Worm (Caenorhabditis elegans): Measurements from ENCODE around the gene mrps-16.
A peak's percentile ranks its signal among the peaks of the same experiment; 100 is the strongest.

The mrps-16 gene

DNA sequence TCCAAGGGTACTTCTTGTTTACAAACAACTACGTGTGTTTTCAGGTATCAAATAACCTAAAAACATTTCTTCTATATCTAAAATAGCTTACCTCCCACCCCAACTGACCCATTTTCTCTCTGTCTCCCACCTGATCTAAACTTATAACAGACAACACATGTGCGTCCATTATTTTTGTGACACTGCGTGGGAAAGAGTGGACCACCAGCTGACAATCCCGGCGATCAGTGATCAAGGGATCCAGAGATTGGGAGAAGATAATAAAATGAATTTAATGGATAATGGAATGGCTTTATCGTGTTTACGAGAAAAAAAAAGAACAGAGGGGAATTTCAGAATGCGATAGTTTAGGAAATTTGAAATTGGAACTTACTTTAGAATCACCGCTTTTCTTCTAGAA is 25.0 kb upstream of the mrps-16 start:
- TF ChIP-seq klf-2 (GFP tag; conservative IDR thresholded peaks at IDR 0.05) (no peak), tab-1 (GFP tag; IDR thresholded peaks at IDR 0.05) (no peak), med-1 (GFP tag; optimal IDR thresholded peaks at IDR 0.05; ENCODE audit: insufficient read depth) (no peak), ref-1 (GFP tag; conservative IDR thresholded peaks at IDR 0.05) (no peak), ztf-23 (GFP tag; IDR thresholded peaks at IDR 0.05) (no peak), T22C8.4 (GFP tag; IDR thresholded peaks at IDR 0.05) (no peak), cog-1 (tag; optimal IDR thresholded peaks at IDR 0.05) (no peak), ztf-29 (GFP tag; IDR thresholded peaks at IDR 0.05) (no peak)

DNA sequence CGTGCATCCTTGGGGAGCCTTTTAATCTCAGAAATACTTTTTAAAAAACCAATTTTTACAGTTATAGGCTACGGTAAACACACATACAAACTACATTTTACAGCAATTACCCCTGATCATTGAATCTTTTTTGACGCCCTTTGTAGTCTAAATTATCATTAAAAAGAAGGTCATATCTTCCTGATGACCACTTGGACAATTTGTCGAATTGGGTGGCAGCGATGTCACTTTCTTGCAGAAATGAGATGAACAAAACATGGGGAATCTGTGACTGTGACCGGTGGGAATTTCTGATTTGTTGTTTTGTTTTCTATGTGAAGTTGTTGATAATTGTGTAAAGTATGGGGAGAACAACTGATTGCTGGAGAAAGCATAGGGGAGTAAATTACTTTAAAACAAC is 24.6 kb upstream of the mrps-16 start:
- TF ChIP-seq flt-1 (GFP tag; IDR thresholded peaks at IDR 0.05) (no peak), ztf-23 (GFP tag; IDR thresholded peaks at IDR 0.05) (no peak), klf-2 (GFP tag; conservative IDR thresholded peaks at IDR 0.05) (no peak), ref-1 (GFP tag; conservative IDR thresholded peaks at IDR 0.05) (no peak), med-1 (GFP tag; optimal IDR thresholded peaks at IDR 0.05; ENCODE audit: insufficient read depth) (no peak), cog-1 (tag; optimal IDR thresholded peaks at IDR 0.05) (no peak), T22C8.4 (GFP tag; IDR thresholded peaks at IDR 0.05) (no peak), ztf-29 (GFP tag; IDR thresholded peaks at IDR 0.05) (no peak), tab-1 (GFP tag; IDR thresholded peaks at IDR 0.05) (no peak)

DNA sequence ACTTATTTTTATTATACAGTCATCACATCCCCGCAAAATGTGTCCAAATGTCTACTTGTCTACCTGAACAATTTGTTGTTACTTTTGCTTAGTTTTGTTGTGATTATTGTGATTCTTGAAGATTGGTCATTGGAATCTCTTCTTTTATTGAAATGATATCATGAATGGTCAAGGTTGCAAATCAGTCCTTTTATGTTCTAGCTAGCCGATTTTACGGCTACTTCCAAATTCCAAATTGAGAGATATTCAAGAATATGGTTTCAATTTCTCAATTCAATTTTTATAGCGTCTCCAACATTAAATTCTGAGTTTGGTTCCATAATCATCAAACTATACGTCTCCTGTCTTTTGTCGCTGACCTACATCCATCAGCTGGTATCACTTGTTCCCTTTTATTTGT is 22.9 kb upstream of the mrps-16 start:
- TF ChIP-seq ref-1 (GFP tag; conservative IDR thresholded peaks at IDR 0.05) (no peak), ztf-29 (GFP tag; IDR thresholded peaks at IDR 0.05) (no peak), flt-1 (GFP tag; IDR thresholded peaks at IDR 0.05) (no peak), tab-1 (GFP tag; IDR thresholded peaks at IDR 0.05) (no peak), med-1 (GFP tag; optimal IDR thresholded peaks at IDR 0.05; ENCODE audit: insufficient read depth) (no peak), klf-2 (GFP tag; conservative IDR thresholded peaks at IDR 0.05) (no peak), ztf-23 (GFP tag; IDR thresholded peaks at IDR 0.05) (no peak), cog-1 (tag; optimal IDR thresholded peaks at IDR 0.05) (no peak), T22C8.4 (GFP tag; IDR thresholded peaks at IDR 0.05) (no peak)

DNA sequence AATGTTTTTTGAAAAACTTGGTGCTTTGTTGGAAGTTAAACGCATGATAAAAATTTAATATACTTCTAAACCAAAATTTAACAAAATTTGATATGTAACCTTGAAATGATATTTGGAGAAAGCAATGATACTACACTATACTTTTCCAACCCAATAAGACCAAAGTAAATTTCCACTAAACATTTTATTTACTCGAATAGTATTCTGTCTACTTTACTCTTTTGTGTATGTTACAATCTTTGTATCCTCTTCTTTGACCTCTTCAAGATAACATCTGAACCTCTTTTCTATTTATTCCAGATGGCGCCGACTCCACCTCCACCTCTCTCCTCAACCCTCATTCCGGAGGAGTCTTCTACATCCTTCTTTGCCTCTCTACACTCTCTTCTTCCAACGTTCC is 20.6 kb upstream of the mrps-16 start, which contains the start of gene dhs-5:
TSS of gene dhs-5 (plus strand) at position 301 of the 400 bp plus-strand sequence.
- TF ChIP-seq med-1 (GFP tag; optimal IDR thresholded peaks at IDR 0.05; ENCODE audit: insufficient read depth) (no peak), ztf-29 (GFP tag; IDR thresholded peaks at IDR 0.05) (no peak), tab-1 (GFP tag; IDR thresholded peaks at IDR 0.05) (no peak), flt-1 (GFP tag; IDR thresholded peaks at IDR 0.05) (no peak), klf-2 (GFP tag; conservative IDR thresholded peaks at IDR 0.05) (no peak), ref-1 (GFP tag; conservative IDR thresholded peaks at IDR 0.05) (no peak), T22C8.4 (GFP tag; IDR thresholded peaks at IDR 0.05) (no peak), ztf-23 (GFP tag; IDR thresholded peaks at IDR 0.05) (no peak), cog-1 (tag; optimal IDR thresholded peaks at IDR 0.05) (no peak)

DNA sequence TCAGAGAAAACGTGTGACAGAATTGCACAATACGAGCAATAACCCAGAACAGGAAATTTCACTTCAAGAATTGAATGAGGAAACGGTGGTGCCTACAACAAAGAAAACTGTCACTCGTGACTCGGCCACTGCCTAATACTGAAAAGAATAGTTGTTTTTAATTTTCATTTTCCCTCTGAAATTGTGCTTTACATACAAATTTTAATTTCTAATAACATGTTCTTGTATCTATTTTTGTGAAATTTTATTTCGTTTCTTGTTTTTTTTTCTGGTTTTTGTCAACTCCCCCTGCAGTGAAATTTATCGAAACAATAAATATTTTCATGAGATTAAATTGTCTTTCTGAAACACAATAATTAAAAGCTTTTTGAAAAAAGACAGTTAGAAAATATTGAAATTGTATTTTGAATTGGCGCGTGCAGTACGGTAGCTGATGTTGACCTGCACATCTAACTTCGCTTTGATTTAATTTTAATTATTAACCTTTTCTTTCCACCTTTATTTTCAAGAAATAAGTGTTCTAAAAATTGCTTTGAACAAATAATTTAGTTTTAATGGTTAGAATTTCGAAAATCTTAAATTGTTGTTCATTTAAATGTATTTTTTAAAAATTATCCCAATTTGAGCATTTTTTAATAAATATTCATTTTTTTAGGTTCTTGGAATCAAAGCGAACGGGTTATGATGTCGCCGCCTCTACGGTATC is 18.4 kb upstream of the mrps-16 start, which contains the start of gene daz-1:
TSS of gene daz-1 (plus strand) at position 656 of the 706 bp plus-strand sequence.
- TF ChIP-seq cog-1 (tag; optimal IDR thresholded peaks at IDR 0.05) (no peak), tab-1 (GFP tag; IDR thresholded peaks at IDR 0.05) (no peak), ref-1 (GFP tag; conservative IDR thresholded peaks at IDR 0.05) (no peak), med-1 (GFP tag; optimal IDR thresholded peaks at IDR 0.05; ENCODE audit: insufficient read depth) (no peak), ztf-23 (GFP tag; IDR thresholded peaks at IDR 0.05) (no peak)

DNA sequence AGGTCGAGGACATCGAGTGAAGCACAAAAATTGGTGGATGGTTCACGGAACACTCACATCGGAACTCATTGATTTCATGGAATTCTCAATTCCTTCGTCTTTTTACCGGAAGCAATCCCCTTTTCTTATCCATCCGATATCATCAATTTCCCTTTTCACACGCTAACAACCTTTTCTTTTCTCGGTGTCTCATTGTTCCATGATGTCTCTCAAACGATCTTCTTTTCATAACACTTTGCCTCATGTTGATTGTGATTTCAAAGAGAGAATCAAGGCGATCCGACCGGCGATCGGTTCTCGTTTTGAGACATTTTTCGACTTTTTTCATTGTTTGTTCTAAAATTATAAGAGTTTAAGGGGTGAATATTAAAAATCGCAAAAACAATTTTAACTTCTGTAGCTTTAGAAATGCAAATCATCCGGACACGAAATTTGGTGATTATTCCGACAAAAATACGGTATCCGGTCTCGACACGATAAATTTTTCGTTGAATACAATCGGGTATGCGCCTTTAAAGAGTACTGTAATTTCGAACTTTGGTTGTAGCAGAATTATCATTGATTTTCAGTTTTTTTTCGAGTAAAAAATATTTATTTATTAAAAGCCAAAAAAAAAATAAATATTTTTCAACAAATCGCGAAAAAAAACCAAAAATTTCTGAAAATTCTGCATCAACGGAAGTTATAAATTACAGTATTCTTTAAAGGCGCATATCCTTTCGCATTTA is 15.3 kb upstream of the mrps-16 start:
- TF ChIP-seq med-1 (GFP tag; optimal IDR thresholded peaks at IDR 0.05; ENCODE audit: insufficient read depth) (no peak), flt-1 (GFP tag; IDR thresholded peaks at IDR 0.05) (no peak), T22C8.4 (GFP tag; IDR thresholded peaks at IDR 0.05) (no peak), ztf-23 (GFP tag; IDR thresholded peaks at IDR 0.05) (no peak), tab-1 (GFP tag; IDR thresholded peaks at IDR 0.05) (no peak), cog-1 (tag; optimal IDR thresholded peaks at IDR 0.05) (no peak), klf-2 (GFP tag; conservative IDR thresholded peaks at IDR 0.05) (no peak), ref-1 (GFP tag; conservative IDR thresholded peaks at IDR 0.05) (no peak), ztf-29 (GFP tag; IDR thresholded peaks at IDR 0.05) (no peak)

DNA sequence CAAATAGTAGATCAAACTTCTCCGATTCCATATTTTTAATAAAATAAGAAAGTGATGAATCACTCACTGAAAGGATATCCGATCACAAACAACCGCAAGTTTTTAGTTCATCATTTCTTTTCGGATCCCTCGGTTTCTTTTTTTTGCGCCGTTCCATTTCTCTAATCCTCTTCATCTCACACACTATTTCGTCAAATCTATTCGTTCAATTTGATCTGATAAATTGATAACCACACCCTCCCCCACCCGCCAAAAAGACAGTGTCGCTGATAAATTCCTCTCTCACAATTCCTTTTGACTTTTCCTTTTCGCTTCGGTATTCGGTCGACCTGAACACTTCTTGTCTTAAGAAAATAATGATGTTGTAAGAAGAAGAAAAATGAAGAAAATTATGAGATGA is 14.6 kb upstream of the mrps-16 start:
- TF ChIP-seq med-1 (GFP tag; optimal IDR thresholded peaks at IDR 0.05; ENCODE audit: insufficient read depth): no peak
- no peak for TF ChIP-seq flt-1 (GFP tag; IDR thresholded peaks at IDR 0.05)
- TF ChIP-seq T22C8.4 (GFP tag; IDR thresholded peaks at IDR 0.05): no peak

DNA sequence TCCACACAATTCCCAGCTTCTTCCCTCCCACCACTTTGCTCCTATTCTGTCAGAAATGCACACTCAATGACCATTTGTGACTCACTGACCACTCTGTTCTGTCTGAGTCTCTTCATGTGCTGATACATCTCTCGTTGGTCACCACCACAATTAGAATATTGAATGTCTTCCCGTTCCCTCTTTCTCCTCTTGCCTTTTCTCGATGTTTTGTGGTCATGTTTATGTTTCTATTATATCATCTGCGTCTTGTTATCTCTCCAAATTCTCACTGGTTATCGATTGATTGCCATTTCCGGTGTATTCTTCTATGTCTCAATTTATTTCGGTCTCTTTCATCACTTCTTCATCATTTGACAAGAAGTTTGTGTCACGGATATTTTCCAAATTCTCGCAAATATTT is 13.3 kb upstream of the mrps-16 start:
- TF ChIP-seq cog-1 (tag; optimal IDR thresholded peaks at IDR 0.05): peak; percentile 16
- no peak for TF ChIP-seq flt-1 (GFP tag; IDR thresholded peaks at IDR 0.05)
- TF ChIP-seq T22C8.4 (GFP tag; IDR thresholded peaks at IDR 0.05): peak; percentile 72

DNA sequence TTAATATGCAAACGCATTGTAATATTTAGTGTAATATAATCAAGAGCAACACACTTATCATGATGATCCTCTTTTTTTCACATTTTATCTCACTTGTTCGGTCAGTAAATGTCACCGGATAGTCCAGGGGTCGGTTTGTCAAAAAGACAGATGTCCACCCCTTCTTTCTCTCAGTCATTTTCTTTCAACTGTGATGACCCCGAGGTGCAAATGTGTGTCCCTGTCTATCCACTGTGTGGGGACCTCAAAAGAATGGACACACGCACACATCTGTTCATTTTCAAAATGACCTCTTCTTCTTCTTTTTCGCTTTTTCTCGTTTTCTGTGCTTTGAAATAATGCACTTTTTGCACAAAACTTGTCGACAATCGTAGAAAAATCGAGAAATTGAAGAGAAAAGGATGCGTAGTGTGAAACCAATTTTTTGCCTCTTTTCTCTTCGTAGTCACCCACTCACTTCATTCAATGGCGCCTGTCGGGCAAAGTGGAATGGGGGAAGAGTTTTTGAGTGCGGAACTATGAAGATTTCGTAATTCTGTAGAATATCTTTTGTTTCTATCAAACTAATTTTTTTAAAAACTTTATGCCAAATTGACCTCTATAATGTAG is 10.4 kb upstream of the mrps-16 start:
- no peak for TF ChIP-seq cog-1 (tag; optimal IDR thresholded peaks at IDR 0.05)
- no peak for TF ChIP-seq T22C8.4 (GFP tag; IDR thresholded peaks at IDR 0.05)
- TF ChIP-seq ztf-29 (GFP tag; IDR thresholded peaks at IDR 0.05): no peak
- no peak for TF ChIP-seq med-1 (GFP tag; optimal IDR thresholded peaks at IDR 0.05; ENCODE audit: insufficient read depth)
- no peak for TF ChIP-seq flt-1 (GFP tag; IDR thresholded peaks at IDR 0.05)
- no peak for TF ChIP-seq klf-2 (GFP tag; conservative IDR thresholded peaks at IDR 0.05)
